Worm (Caenorhabditis elegans): ENCODE measurements around the gene ZK370.4.

ZK370.4 gene

ce11 chrIII:8767889-8768361 is 36.7 kb upstream of the ZK370.4 start, which contains the start of gene mtss-1:
Gene mtss-1 (plus strand): TSS chrIII:8768311.
- TF ChIP-seq med-1 (GFP tag; optimal IDR thresholded peaks at IDR 0.05; ENCODE audit: insufficient read depth) (peak; percentile 94), ztf-23 (GFP tag; IDR thresholded peaks at IDR 0.05) (peak; percentile 88), klf-2 (GFP tag; conservative IDR thresholded peaks at IDR 0.05) (peak; percentile 76), cog-1 (tag; optimal IDR thresholded peaks at IDR 0.05) (peak; percentile 71), flt-1 (GFP tag; IDR thresholded peaks at IDR 0.05) (peak; percentile 90), ref-1 (GFP tag; conservative IDR thresholded peaks at IDR 0.05) (no peak), T22C8.4 (GFP tag; IDR thresholded peaks at IDR 0.05) (peak; percentile 71), tab-1 (GFP tag; IDR thresholded peaks at IDR 0.05) (peak; percentile 87), ztf-29 (GFP tag; IDR thresholded peaks at IDR 0.05) (peak; percentile 75)

- no peak for TF ChIP-seq ztf-23 (GFP tag; IDR thresholded peaks at IDR 0.05)
- TF ChIP-seq ztf-29 (GFP tag; IDR thresholded peaks at IDR 0.05) = no peak
- TF ChIP-seq tab-1 (GFP tag; IDR thresholded peaks at IDR 0.05) = no peak
- no peak for TF ChIP-seq flt-1 (GFP tag; IDR thresholded peaks at IDR 0.05)
- no peak for TF ChIP-seq cog-1 (tag; optimal IDR thresholded peaks at IDR 0.05)
- TF ChIP-seq klf-2 (GFP tag; conservative IDR thresholded peaks at IDR 0.05) = no peak
- TF ChIP-seq med-1 (GFP tag; optimal IDR thresholded peaks at IDR 0.05; ENCODE audit: insufficient read depth) = no peak
- no peak for TF ChIP-seq T22C8.4 (GFP tag; IDR thresholded peaks at IDR 0.05)
- no peak for TF ChIP-seq ref-1 (GFP tag; conservative IDR thresholded peaks at IDR 0.05)
Observed at ce11 chrIII:8767292-8767829, 36.2 kb upstream of the ZK370.4 start, which contains the start of gene mig-22. Gene mig-22 (minus strand): TSS chrIII:8767342.

- TF ChIP-seq ref-1 (GFP tag; conservative IDR thresholded peaks at IDR 0.05) (no peak), med-1 (GFP tag; optimal IDR thresholded peaks at IDR 0.05; ENCODE audit: insufficient read depth) (no peak), T22C8.4 (GFP tag; IDR thresholded peaks at IDR 0.05) (no peak), ztf-29 (GFP tag; IDR thresholded peaks at IDR 0.05) (no peak), tab-1 (GFP tag; IDR thresholded peaks at IDR 0.05) (no peak), flt-1 (GFP tag; IDR thresholded peaks at IDR 0.05) (no peak), ztf-23 (GFP tag; IDR thresholded peaks at IDR 0.05) (no peak), klf-2 (GFP tag; conservative IDR thresholded peaks at IDR 0.05) (no peak), cog-1 (tag; optimal IDR thresholded peaks at IDR 0.05) (no peak)
Observed at ce11 chrIII:8766467-8766866, 35.3 kb upstream of the ZK370.4 start.

DNA sequence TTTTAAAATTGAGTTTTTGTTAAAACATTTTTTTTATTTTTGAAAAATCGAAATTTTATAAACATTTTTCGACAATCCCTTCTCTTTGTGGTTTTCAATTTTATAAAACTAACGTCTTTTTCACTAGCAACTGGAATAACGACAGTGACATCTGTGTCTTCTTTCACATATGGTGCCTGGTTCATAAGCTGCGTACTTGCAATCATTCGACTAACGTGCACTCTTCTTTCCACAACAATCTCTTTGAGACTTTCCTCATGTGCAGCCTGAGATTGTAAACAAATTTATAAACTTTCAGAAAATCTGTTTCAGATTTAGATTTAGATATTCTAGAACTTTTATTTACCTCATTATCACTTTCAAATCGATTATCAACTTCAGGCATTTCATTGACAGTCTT is 33.8 kb upstream of the ZK370.4 start:
- no peak for TF ChIP-seq ref-1 (GFP tag; conservative IDR thresholded peaks at IDR 0.05)
- no peak for TF ChIP-seq med-1 (GFP tag; optimal IDR thresholded peaks at IDR 0.05; ENCODE audit: insufficient read depth)
- TF ChIP-seq klf-2 (GFP tag; conservative IDR thresholded peaks at IDR 0.05) = no peak
- no peak for TF ChIP-seq cog-1 (tag; optimal IDR thresholded peaks at IDR 0.05)
- TF ChIP-seq tab-1 (GFP tag; IDR thresholded peaks at IDR 0.05) = no peak
- TF ChIP-seq ztf-23 (GFP tag; IDR thresholded peaks at IDR 0.05) = no peak
- no peak for TF ChIP-seq ztf-29 (GFP tag; IDR thresholded peaks at IDR 0.05)
- TF ChIP-seq flt-1 (GFP tag; IDR thresholded peaks at IDR 0.05) = no peak
- TF ChIP-seq T22C8.4 (GFP tag; IDR thresholded peaks at IDR 0.05) = no peak

ce11 chrIII:8763111-8763510 is 31.9 kb upstream of the ZK370.4 start:
- TF ChIP-seq med-1 (GFP tag; optimal IDR thresholded peaks at IDR 0.05; ENCODE audit: insufficient read depth) (no peak), flt-1 (GFP tag; IDR thresholded peaks at IDR 0.05) (no peak), T22C8.4 (GFP tag; IDR thresholded peaks at IDR 0.05) (no peak), ztf-29 (GFP tag; IDR thresholded peaks at IDR 0.05) (no peak), cog-1 (tag; optimal IDR thresholded peaks at IDR 0.05) (no peak), ref-1 (GFP tag; conservative IDR thresholded peaks at IDR 0.05) (no peak)

DNA sequence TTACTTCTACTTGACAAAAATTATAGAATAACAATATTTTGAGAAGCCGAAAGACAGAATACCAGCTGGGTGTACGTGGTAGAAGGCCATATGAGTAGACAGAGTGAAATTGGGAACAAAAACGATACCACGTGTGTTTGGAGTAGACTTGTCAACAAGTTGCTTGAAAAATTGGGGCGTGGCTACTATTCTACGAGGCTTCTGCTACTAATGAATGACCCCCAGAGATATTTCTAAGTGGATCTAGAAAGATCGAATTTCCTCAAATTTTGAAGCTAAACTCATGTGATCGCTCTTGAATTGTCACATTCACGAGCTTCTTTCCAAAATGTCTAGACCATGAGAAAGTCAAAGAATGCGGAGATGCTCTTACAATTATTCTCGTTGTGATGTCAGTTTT is 30.8 kb upstream of the ZK370.4 start:
- no peak for TF ChIP-seq flt-1 (GFP tag; IDR thresholded peaks at IDR 0.05)
- TF ChIP-seq tab-1 (GFP tag; IDR thresholded peaks at IDR 0.05) = no peak
- TF ChIP-seq ref-1 (GFP tag; conservative IDR thresholded peaks at IDR 0.05) = no peak
- no peak for TF ChIP-seq ztf-29 (GFP tag; IDR thresholded peaks at IDR 0.05)
- TF ChIP-seq klf-2 (GFP tag; conservative IDR thresholded peaks at IDR 0.05) = no peak
- no peak for TF ChIP-seq med-1 (GFP tag; optimal IDR thresholded peaks at IDR 0.05; ENCODE audit: insufficient read depth)
- no peak for TF ChIP-seq T22C8.4 (GFP tag; IDR thresholded peaks at IDR 0.05)
- TF ChIP-seq ztf-23 (GFP tag; IDR thresholded peaks at IDR 0.05) = no peak
- TF ChIP-seq cog-1 (tag; optimal IDR thresholded peaks at IDR 0.05) = no peak

DNA sequence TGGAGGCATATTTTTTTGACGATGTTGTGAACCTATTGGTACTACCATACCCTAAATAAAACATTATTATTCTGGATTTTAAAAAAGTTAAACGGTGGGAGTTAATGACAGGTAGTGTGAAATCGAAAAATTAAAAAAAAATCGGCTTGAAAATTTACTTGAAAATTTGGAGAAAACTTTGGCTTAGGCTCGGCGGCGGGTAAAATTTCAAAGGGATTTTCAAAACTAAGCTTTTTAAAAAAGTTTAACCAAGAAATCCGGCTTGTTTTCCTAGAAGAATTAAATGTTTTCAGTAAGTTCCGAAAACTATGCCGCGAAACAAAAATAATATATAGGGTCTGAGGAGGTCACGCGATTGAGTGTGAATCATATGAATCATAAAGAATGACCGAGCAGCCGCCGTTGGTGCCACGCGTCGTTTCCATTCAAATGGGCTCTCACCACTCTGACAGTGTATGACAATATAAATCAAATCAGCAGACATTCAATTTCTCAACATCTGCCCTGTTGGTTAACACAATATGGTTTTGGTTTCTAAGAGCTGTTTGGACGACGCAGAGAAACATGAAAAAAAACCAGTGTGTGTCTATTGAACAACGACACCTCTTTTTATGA is 29.9 kb upstream of the ZK370.4 start, which contains the start of gene aak-1:
Gene aak-1 (minus strand): TSS at position 51 of the 615 bp plus-strand sequence.
- TF ChIP-seq ztf-29 (GFP tag; IDR thresholded peaks at IDR 0.05) (no peak), T22C8.4 (GFP tag; IDR thresholded peaks at IDR 0.05) (no peak)

- TF ChIP-seq cog-1 (tag; optimal IDR thresholded peaks at IDR 0.05) (no peak), ztf-23 (GFP tag; IDR thresholded peaks at IDR 0.05) (no peak), flt-1 (GFP tag; IDR thresholded peaks at IDR 0.05) (no peak), T22C8.4 (GFP tag; IDR thresholded peaks at IDR 0.05) (no peak), klf-2 (GFP tag; conservative IDR thresholded peaks at IDR 0.05) (no peak), ztf-29 (GFP tag; IDR thresholded peaks at IDR 0.05) (no peak), ref-1 (GFP tag; conservative IDR thresholded peaks at IDR 0.05) (no peak), med-1 (GFP tag; optimal IDR thresholded peaks at IDR 0.05; ENCODE audit: insufficient read depth) (no peak), tab-1 (GFP tag; IDR thresholded peaks at IDR 0.05) (no peak)
Observed at ce11 chrIII:8754682-8755081, 23.5 kb upstream of the ZK370.4 start, which contains the start of gene tomm-70. Gene tomm-70 (minus strand): TSS chrIII:8754750.

- no peak for TF ChIP-seq cog-1 (tag; optimal IDR thresholded peaks at IDR 0.05)
- TF ChIP-seq ztf-23 (GFP tag; IDR thresholded peaks at IDR 0.05) = no peak
- no peak for TF ChIP-seq ztf-29 (GFP tag; IDR thresholded peaks at IDR 0.05)
- no peak for TF ChIP-seq tab-1 (GFP tag; IDR thresholded peaks at IDR 0.05)
- TF ChIP-seq med-1 (GFP tag; optimal IDR thresholded peaks at IDR 0.05; ENCODE audit: insufficient read depth) = no peak
- TF ChIP-seq T22C8.4 (GFP tag; IDR thresholded peaks at IDR 0.05) = no peak
- no peak for TF ChIP-seq ref-1 (GFP tag; conservative IDR thresholded peaks at IDR 0.05)
- no peak for TF ChIP-seq klf-2 (GFP tag; conservative IDR thresholded peaks at IDR 0.05)
- no peak for TF ChIP-seq flt-1 (GFP tag; IDR thresholded peaks at IDR 0.05)
Observed at ce11 chrIII:8750606-8751005, 19.4 kb upstream of the ZK370.4 start, which contains the start of gene ugtp-1. Gene ugtp-1 (minus strand): TSS chrIII:8750706.
